Fruit fly (Drosophila melanogaster): ENCODE results near the gene PQBP1.

- TF ChIP-seq psq (GFP tag; optimal IDR thresholded peaks at IDR 0.05) (no peak), CG9705 (GFP tag; optimal IDR thresholded peaks at IDR 0.05) (no peak)
Observed at dm6 chr3R:25051441-25052097, 14.0 kb upstream of the PQBP1 start.
